Worm (Caenorhabditis elegans): Measurements from ENCODE around the gene F55B12.2.

The F55B12.2 gene

DNA sequence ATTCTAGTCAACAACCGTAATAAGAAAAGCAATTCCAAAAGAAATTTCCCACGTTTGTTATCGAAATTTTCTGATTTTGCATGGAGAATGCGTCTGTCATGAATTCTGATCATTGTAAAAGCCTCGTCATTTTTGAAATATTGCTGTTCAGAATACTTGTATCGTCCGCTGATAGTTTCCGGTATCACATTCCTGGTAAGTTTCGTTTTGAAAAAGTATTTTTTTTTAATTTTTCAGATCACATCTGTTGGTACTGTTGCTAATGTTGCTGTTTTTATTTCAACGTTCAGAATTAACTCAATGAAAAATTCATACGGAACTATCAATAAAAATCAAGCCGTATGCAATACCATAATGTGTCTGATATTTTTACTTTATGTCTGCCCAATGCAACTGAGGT, 24.1 kb upstream of the F55B12.2 start, which contains the start of gene srx-17:
TSS of gene srx-17 (plus strand) at position 301 of the 400 bp plus-strand sequence.
- TF ChIP-seq hlh-17 (GFP tag; optimal IDR thresholded peaks at IDR 0.05; ENCODE audit: borderline replicate concordance) (no peak), fkh-4 (tag; optimal IDR thresholded peaks at IDR 0.05; ENCODE audit: borderline replicate concordance) (no peak), efl-1 (optimal IDR thresholded peaks at IDR 0.05) (no peak), efl-1 (GFP tag; optimal IDR thresholded peaks at IDR 0.05 in 1 of 2) (peak in 1 of 2 experiments; percentile 29), lin-14 (GFP tag; optimal IDR thresholded peaks at IDR 0.05) (no peak), nhr-12 (tag; optimal IDR thresholded peaks at IDR 0.05) (no peak), mep-1 (tag; optimal IDR thresholded peaks at IDR 0.05) (no peak)

DNA sequence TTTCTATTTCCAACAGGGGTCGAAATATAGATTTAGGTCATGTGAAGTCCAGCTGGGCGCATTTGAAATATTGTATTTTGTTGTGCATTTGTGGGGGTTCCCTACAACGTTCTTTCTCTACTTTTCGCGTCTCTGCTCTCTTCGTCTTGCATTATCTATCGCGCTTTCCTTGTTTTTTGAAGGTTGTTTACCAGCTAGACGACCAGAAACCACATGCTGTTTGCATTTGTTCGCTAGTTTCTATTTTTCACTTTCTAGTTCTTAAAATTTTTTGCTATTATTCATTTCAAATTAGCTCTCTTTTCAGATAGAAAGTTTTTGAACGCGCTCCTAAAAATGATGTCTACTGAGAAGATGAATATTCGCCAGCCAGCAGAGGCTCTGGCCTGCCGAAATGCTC, 22.7 kb upstream of the F55B12.2 start, which contains the start of gene F55B12.10:
TSS of gene F55B12.10 (plus strand) at position 301 of the 400 bp plus-strand sequence.
- TF ChIP-seq fkh-8 (tag; optimal IDR thresholded peaks at IDR 0.05), result no peak
- TF ChIP-seq hpl-2 (GFP tag; optimal IDR thresholded peaks at IDR 0.05), result no peak
- no peak for TF ChIP-seq nhr-28 (tag; optimal IDR thresholded peaks at IDR 0.05)
- no peak for TF ChIP-seq C16A3.4 (tag; optimal IDR thresholded peaks at IDR 0.05)
- TF ChIP-seq nhr-237 (tag; optimal IDR thresholded peaks at IDR 0.05), result no peak
- TF ChIP-seq tlp-1 (tag; optimal IDR thresholded peaks at IDR 0.05), result no peak

DNA sequence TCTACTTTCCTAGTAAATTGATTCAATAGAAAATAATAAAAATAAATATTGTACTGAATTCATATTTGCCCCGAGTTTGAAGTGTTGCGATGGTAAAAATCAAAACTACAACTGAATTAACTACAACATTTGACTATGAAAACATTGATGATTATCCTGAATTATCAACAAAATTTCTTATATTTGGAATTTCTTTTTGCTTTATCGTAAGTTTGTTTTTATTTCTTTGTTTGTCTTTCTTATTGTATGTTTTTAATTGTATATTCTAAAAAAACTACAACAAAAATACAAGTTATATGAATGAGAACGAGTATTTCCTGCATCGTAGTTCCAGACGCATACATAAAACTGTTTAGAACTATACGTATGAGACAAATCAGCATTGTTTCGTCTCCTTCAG, 20.4 kb upstream of the F55B12.2 start, which contains the start of gene srx-128:
TSS of gene srx-128 (plus strand) at position 301 of the 400 bp plus-strand sequence.
- no peak for TF ChIP-seq jun-1 (tag; optimal IDR thresholded peaks at IDR 0.05)
- TF ChIP-seq aly-2 (tag; optimal IDR thresholded peaks at IDR 0.05), result no peak
- no peak for TF ChIP-seq efl-1 (optimal IDR thresholded peaks at IDR 0.05)
- peak in 1 of 2 experiments; percentile 47 for TF ChIP-seq efl-1 (GFP tag; optimal IDR thresholded peaks at IDR 0.05 in 1 of 2)
- no peak for TF ChIP-seq nhr-84 (tag; optimal IDR thresholded peaks at IDR 0.05)

ce11 chrV:13833951-13834350, 17.2 kb upstream of the F55B12.2 start, which contains the start of gene srx-129:
srx-129 (plus strand) TSS chrV:13834251.
- TF ChIP-seq tbx-2 (tag; optimal IDR thresholded peaks at IDR 0.05) (no peak), hlh-17 (GFP tag; optimal IDR thresholded peaks at IDR 0.05; ENCODE audit: borderline replicate concordance) (no peak), mab-9 (GFP tag; IDR thresholded peaks at IDR 0.05) (no peak), lsy-2 (tag; optimal IDR thresholded peaks at IDR 0.05) (no peak), hpl-2 (GFP tag; optimal IDR thresholded peaks at IDR 0.05) (no peak), C34B4.2 (tag; optimal IDR thresholded peaks at IDR 0.05) (no peak), nhr-84 (tag; optimal IDR thresholded peaks at IDR 0.05) (no peak), vab-15 (tag; optimal IDR thresholded peaks at IDR 0.05) (no peak), ama-1 (optimal IDR thresholded peaks at IDR 0.05) (no peak), zip-4 (GFP tag; optimal IDR thresholded peaks at IDR 0.05) (no peak), rnt-1 (tag; optimal IDR thresholded peaks at IDR 0.05) (no peak), ceh-82 (tag; optimal IDR thresholded peaks at IDR 0.05) (no peak), nhr-85 (tag) (no peak), mdl-1 (tag; optimal IDR thresholded peaks at IDR 0.05) (no peak)

DNA sequence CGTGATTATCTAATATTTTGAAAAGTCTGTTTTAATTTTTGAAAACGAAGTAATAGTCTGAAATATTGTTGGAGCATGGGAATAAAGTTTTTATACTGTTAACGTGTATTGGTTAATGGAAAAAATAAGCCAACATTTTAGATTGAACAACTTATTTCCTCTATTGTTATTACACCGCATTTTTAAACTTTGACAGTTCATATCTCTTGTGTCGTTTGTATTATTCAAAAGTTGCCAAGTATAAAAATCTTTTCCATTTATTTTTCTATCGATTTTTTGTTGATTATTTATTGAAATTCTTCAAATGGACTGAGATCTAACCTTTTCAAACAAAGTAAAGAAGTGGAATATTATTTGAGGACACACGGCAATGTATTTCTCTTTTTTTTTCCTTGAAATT, 14.0 kb upstream of the F55B12.2 start, which contains the start of gene str-165:
TSS of gene str-165 (plus strand) at position 301 of the 400 bp plus-strand sequence.
- TF ChIP-seq tbx-2 (tag; optimal IDR thresholded peaks at IDR 0.05) (no peak), ama-1 (optimal IDR thresholded peaks at IDR 0.05) (no peak), lin-13 (GFP tag; optimal IDR thresholded peaks at IDR 0.05) (no peak), nhr-12 (tag; optimal IDR thresholded peaks at IDR 0.05) (no peak), zag-1 (tag; optimal IDR thresholded peaks at IDR 0.05) (no peak), C34B4.2 (tag; optimal IDR thresholded peaks at IDR 0.05) (no peak), zip-4 (GFP tag; optimal IDR thresholded peaks at IDR 0.05) (no peak), pax-3 (tag; optimal IDR thresholded peaks at IDR 0.05) (no peak), mab-9 (GFP tag; IDR thresholded peaks at IDR 0.05) (no peak), nhr-28 (tag; optimal IDR thresholded peaks at IDR 0.05) (no peak), grh-1 (GFP tag; IDR thresholded peaks at IDR 0.05) (no peak), nhr-11 (tag; optimal IDR thresholded peaks at IDR 0.05) (no peak), hlh-4 (tag; optimal IDR thresholded peaks at IDR 0.05) (no peak), pqm-1 (tag; optimal IDR thresholded peaks at IDR 0.05) (no peak), snpc-4 (tag; optimal IDR thresholded peaks at IDR 0.05) (no peak), ces-1 (GFP tag; optimal IDR thresholded peaks at IDR 0.05) (no peak)
